Fruit fly (Drosophila melanogaster): Measurements from ENCODE around the gene CG31089.

- TF ChIP-seq Sin3A (optimal IDR thresholded peaks at IDR 0.05) (no peak), insv (optimal IDR thresholded peaks at IDR 0.05) (no peak), ttk (optimal IDR thresholded peaks at IDR 0.05) (no peak), psq (optimal IDR thresholded peaks at IDR 0.05) (no peak), Myc (optimal IDR thresholded peaks at IDR 0.05) (no peak)
These were observed 32.1 kb upstream of the CG31089 start for dm6 chr3R:25870389-25870788.

Measured in Kc167 (cell line).